Fruit fly (Drosophila melanogaster): ENCODE data around the gene CG3014.

dm6 chr3R:7793855-7794254 lies 8.7 kb downstream of the CG3014 start, which contains the start of gene CG2641:
- peak; percentile 36 for TF ChIP-seq CG32264 (GFP tag; optimal IDR thresholded peaks at IDR 0.05)
- TF ChIP-seq h (GFP tag; optimal IDR thresholded peaks at IDR 0.05) = no peak
- no peak for TF ChIP-seq Hr78 (GFP tag; optimal IDR thresholded peaks at IDR 0.05)
- no peak for TF ChIP-seq psq (GFP tag; optimal IDR thresholded peaks at IDR 0.05)
- TF ChIP-seq rgr (GFP tag; optimal IDR thresholded peaks at IDR 0.05) = no peak
- no peak for TF ChIP-seq sv (GFP tag; optimal IDR thresholded peaks at IDR 0.05)
- no peak for TF ChIP-seq pan (optimal IDR thresholded peaks at IDR 0.05)
- peak; percentile 48 for TF ChIP-seq Sp1 (GFP tag; optimal IDR thresholded peaks at IDR 0.05)
- TF ChIP-seq Dfd (GFP tag; optimal IDR thresholded peaks at IDR 0.05) = no peak
- TF ChIP-seq Hr83 (GFP tag; optimal IDR thresholded peaks at IDR 0.05; ENCODE audit: poor library complexity, severe bottlenecking) = no peak
- no peak for TF ChIP-seq N (GFP tag; optimal IDR thresholded peaks at IDR 0.05)
- peak; percentile 58 for TF ChIP-seq sage (GFP tag; optimal IDR thresholded peaks at IDR 0.05)
- no peak for TF ChIP-seq dsf (GFP tag; optimal IDR thresholded peaks at IDR 0.05; ENCODE audit: borderline replicate concordance)

Data from whole organism, wandering third instar larva.